Fruit fly (Drosophila melanogaster) whole organism, embryonic: ENCODE measurements around the gene Reepl1.
A peak's percentile ranks its signal among the peaks of the same experiment; 100 is the strongest.

ENCODE experiments used
- CG10543 ChIP-seq: fragments of 200-800 bp; sonication (Bioruptor generic); optimal IDR thresholded peaks from 3 replicates; lab custom pipeline; 2017; ENCODE audit warnings: missing biosample characterization, mild to moderate bottlenecking, missing genetic modification characterization, moderate library complexity
- CG11695 ChIP-seq: fragments of 200-800 bp; sonication (Bioruptor generic); IDR thresholded peaks from 3 replicates; pipeline ENCODE4 v1.3.6; 2022; ENCODE audit warnings: missing biosample characterization, missing genetic modification characterization
- CG12104 ChIP-seq: fragments of 200-800 bp; sonication (Bioruptor generic); optimal IDR thresholded peaks from 3 replicates; lab custom pipeline; 2016; ENCODE audit warnings: missing biosample characterization, missing genetic modification characterization
- CG1233 ChIP-seq: fragments of 200-800 bp; sonication (Bioruptor generic); optimal IDR thresholded peaks from 4 replicates; lab custom pipeline; 2018; ENCODE audit warnings: missing biosample characterization, mild to moderate bottlenecking, missing genetic modification characterization
- CG12659 ChIP-seq: fragments of 200-800 bp; sonication (Bioruptor generic); optimal IDR thresholded peaks from 3 replicates; lab custom pipeline; 2017; ENCODE audit warnings: mild to moderate bottlenecking, missing biosample characterization, missing genetic modification reagents, missing genetic modification characterization
- CG16863 ChIP-seq: fragments of 200-800 bp; sonication (Bioruptor generic); optimal IDR thresholded peaks from 3 replicates; lab custom pipeline; 2016; ENCODE audit warnings: missing biosample characterization, missing genetic modification characterization
- CG17186 ChIP-seq: fragments of 200-800 bp; sonication (Bioruptor generic); optimal IDR thresholded peaks from 3 replicates; lab custom pipeline; 2017; ENCODE audit warnings: missing biosample characterization, missing genetic modification reagents, missing genetic modification characterization
- CG17328 ChIP-seq: fragments of 200-800 bp; sonication (Bioruptor generic); IDR thresholded peaks from 2 replicates; pipeline ENCODE4 v1.3.6; 2022; ENCODE audit warnings: missing biosample characterization, missing genetic modification characterization
- CG2120 ChIP-seq: fragments of 200-800 bp; sonication (Bioruptor generic); optimal IDR thresholded peaks from 3 replicates; lab custom pipeline; 2016; ENCODE audit warnings: missing biosample characterization, missing genetic modification characterization
- CG30020 ChIP-seq: fragments of 200-800 bp; optimal IDR thresholded peaks from 2 replicates; lab custom pipeline; 2019; ENCODE audit warnings: missing biosample characterization, mild to moderate bottlenecking, missing genetic modification characterization, moderate library complexity
- CG31365 ChIP-seq: fragments of 200-800 bp; sonication (Bioruptor generic); optimal IDR thresholded peaks from 2 replicates; lab custom pipeline; 2018; ENCODE audit warnings: missing biosample characterization, mild to moderate bottlenecking, missing genetic modification characterization
- CG31388 ChIP-seq: fragments of 200-800 bp; sonication (Bioruptor generic); optimal IDR thresholded peaks from 2 replicates; lab custom pipeline; 2016; ENCODE audit warnings: missing biosample characterization, missing genetic modification characterization
- CG34376 ChIP-seq: fragments of 200-800 bp; sonication (Bioruptor generic); optimal IDR thresholded peaks from 2 replicates; lab custom pipeline; 2018; ENCODE audit warnings: missing biosample characterization, mild to moderate bottlenecking, missing genetic modification characterization
- CG3995 ChIP-seq: fragments of 200-800 bp; sonication (Bioruptor generic); optimal IDR thresholded peaks from 3 replicates; lab custom pipeline; 2016; ENCODE audit warnings: missing biosample characterization, missing genetic modification characterization
- CG4360 ChIP-seq: fragments of 200-800 bp; sonication (Bioruptor generic); IDR thresholded peaks from 2 replicates; pipeline ENCODE4 v1.3.6; 2022; ENCODE audit warnings: missing biosample characterization, missing genetic modification characterization
- CG4730 ChIP-seq: fragments of 200-800 bp; sonication (Bioruptor generic); IDR thresholded peaks from 2 replicates; pipeline ENCODE4 v1.3.6; 2022; ENCODE audit warnings: missing biosample characterization, missing genetic modification characterization
- CG6854 ChIP-seq: fragments of 200-800 bp; sonication (Bioruptor generic); optimal IDR thresholded peaks from 3 replicates; lab custom pipeline; 2017; ENCODE audit warnings: missing biosample characterization, mild to moderate bottlenecking, missing genetic modification characterization
- CG7963 ChIP-seq: fragments of 200-800 bp; sonication (Bioruptor generic); IDR thresholded peaks from 3 replicates; pipeline ENCODE4 v1.3.6; 2022; ENCODE audit warnings: missing biosample characterization, missing genetic modification characterization; ENCODE audit not compliant: partially characterized antibody
- CG8944 ChIP-seq: fragments of 200-800 bp; sonication (Bioruptor generic); optimal IDR thresholded peaks from 3 replicates; lab custom pipeline; 2016; ENCODE audit warnings: missing biosample characterization, missing genetic modification characterization
- CG9727 ChIP-seq: fragments of 200-800 bp; sonication (Bioruptor generic); optimal IDR thresholded peaks from 3 replicates; lab custom pipeline; 2017; ENCODE audit warnings: missing biosample characterization, mild to moderate bottlenecking, missing genetic modification characterization
- CrebB ChIP-seq: fragments of 200-800 bp; sonication (Bioruptor generic); optimal IDR thresholded peaks from 3 replicates; lab custom pipeline; 2018; ENCODE audit warnings: missing biosample characterization, mild to moderate bottlenecking, missing genetic modification characterization
- Dll ChIP-seq: fragments of 200-800 bp; sonication (Bioruptor generic); IDR thresholded peaks from 4 replicates; pipeline ENCODE4 v1.3.6; 2022; ENCODE audit warnings: missing biosample characterization, missing genetic modification characterization; ENCODE audit not compliant: partially characterized antibody
- Drgx ChIP-seq: fragments of 200-800 bp; sonication (Bioruptor generic); IDR thresholded peaks from 2 replicates; pipeline ENCODE4 v1.3.6; 2022; ENCODE audit warnings: missing biosample characterization, missing genetic modification characterization
- E2f1 ChIP-seq: fragments of 200-800 bp; sonication (Bioruptor generic); IDR thresholded peaks from 2 replicates; pipeline ENCODE4 v1.3.6; 2022; ENCODE audit warnings: missing biosample characterization, missing genetic modification characterization
- ERR ChIP-seq: fragments of 200-800 bp; sonication (Bioruptor generic); optimal IDR thresholded peaks from 2 replicates; lab custom pipeline; 2016; ENCODE audit warnings: missing biosample characterization, missing genetic modification characterization
- Eip74EF ChIP-seq, 2 experiments: fragments of 200-800 bp in 1 of 2; fragments of >200 bp in 1 of 2; sonication (Bioruptor generic) in 1 of 2; optimal IDR thresholded peaks; 2 replicates each; lab custom pipeline; 2017 to 2019; ENCODE audit warnings: missing biosample characterization in 2 of 2, missing genetic modification characterization in 2 of 2, mild to moderate bottlenecking in 1 of 2, moderate library complexity in 1 of 2
- Fer3 ChIP-seq: fragments of 200-800 bp; sonication (Bioruptor generic); optimal IDR thresholded peaks from 2 replicates; lab custom pipeline; 2018; ENCODE audit warnings: missing biosample characterization, mild to moderate bottlenecking, missing genetic modification characterization, moderate library complexity
- Med ChIP-seq: fragments of 200-800 bp; sonication (Bioruptor generic); peaks from one replicate; lab custom pipeline; 2016; ENCODE audit warnings: missing biosample characterization, missing genetic modification characterization, mild to moderate bottlenecking, inconsistent platforms, moderate library complexity
- Pdp1 ChIP-seq, 2 experiments: fragments of 200-800 bp; sonication (Bioruptor generic); optimal IDR thresholded peaks; 3 replicates each; lab custom pipeline; 2016; ENCODE audit warnings: missing biosample characterization in 2 of 2, missing genetic modification characterization in 2 of 2, mild to moderate bottlenecking in 1 of 2, moderate library complexity in 1 of 2
- caup ChIP-seq: fragments of 200-800 bp; sonication (Bioruptor generic); optimal IDR thresholded peaks from 3 replicates; lab custom pipeline; 2017; ENCODE audit warnings: missing biosample characterization, mild to moderate bottlenecking, missing genetic modification characterization, moderate library complexity; ENCODE audit not compliant: severe bottlenecking
- chinmo ChIP-seq: fragments of 200-800 bp; sonication (Bioruptor generic); IDR thresholded peaks from 4 replicates; pipeline ENCODE4 v1.3.6; 2022; ENCODE audit warnings: missing biosample characterization, missing genetic modification characterization; ENCODE audit not compliant: partially characterized antibody
- exex ChIP-seq: fragments of 200-800 bp; sonication (Bioruptor generic); optimal IDR thresholded peaks from 4 replicates; lab custom pipeline; 2018; ENCODE audit warnings: missing biosample characterization, mild to moderate bottlenecking, missing genetic modification characterization, moderate library complexity
- fd96Cb ChIP-seq: fragments of 200-800 bp; sonication (Bioruptor generic); optimal IDR thresholded peaks from 2 replicates; lab custom pipeline; 2018; ENCODE audit warnings: missing biosample characterization, mild to moderate bottlenecking, missing genetic modification characterization, moderate library complexity
- fru ChIP-seq: fragments of >200 bp; optimal IDR thresholded peaks from 2 replicates; lab custom pipeline; 2017
- ftz-f1 ChIP-seq: fragments of 200-800 bp; sonication (Bioruptor generic); optimal IDR thresholded peaks from 2 replicates; lab custom pipeline; 2016; ENCODE audit warnings: missing biosample characterization, missing genetic modification characterization
- gro ChIP-seq: fragments of 200-800 bp; sonication (Bioruptor generic); optimal IDR thresholded peaks from 2 replicates; lab custom pipeline; 2016; ENCODE audit warnings: missing biosample characterization, missing genetic modification characterization
- jumu ChIP-seq: fragments of 200-800 bp; sonication (Bioruptor generic); optimal IDR thresholded peaks from 3 replicates; lab custom pipeline; 2016; ENCODE audit warnings: missing biosample characterization, missing genetic modification characterization
- klu ChIP-seq: fragments of 200-800 bp; sonication (Bioruptor generic); IDR thresholded peaks from 2 replicates; pipeline ENCODE4 v1.3.6; 2022; ENCODE audit warnings: missing biosample characterization, missing genetic modification characterization
- lmd ChIP-seq: fragments of 200-800 bp; sonication (Bioruptor generic); IDR thresholded peaks from 2 replicates; pipeline ENCODE4 v1.3.6; 2022; ENCODE audit warnings: missing biosample characterization, missing genetic modification characterization
- nerfin-1 ChIP-seq: fragments of 200-800 bp; sonication (Bioruptor generic); optimal IDR thresholded peaks from 3 replicates; lab custom pipeline; 2019; ENCODE audit warnings: missing biosample characterization, mild to moderate bottlenecking, missing genetic modification characterization, moderate library complexity
- pb ChIP-seq: fragments of 200-800 bp; sonication (Bioruptor generic); optimal IDR thresholded peaks from 3 replicates; lab custom pipeline; 2016; ENCODE audit warnings: missing biosample characterization, missing genetic modification characterization
- peb ChIP-seq: fragments of 200-800 bp; sonication (Bioruptor generic); IDR thresholded peaks from 2 replicates; pipeline ENCODE4 v1.3.6; 2022; ENCODE audit warnings: missing biosample characterization, missing genetic modification characterization
- phol ChIP-seq: fragments of 200-800 bp; sonication (Bioruptor generic); optimal IDR thresholded peaks from 3 replicates; lab custom pipeline; 2018; ENCODE audit warnings: missing biosample characterization, mild to moderate bottlenecking, missing genetic modification characterization, moderate library complexity
- slbo ChIP-seq: fragments of 200-800 bp; sonication (Bioruptor generic); IDR thresholded peaks from 2 replicates; pipeline ENCODE4 v1.3.6; 2022; ENCODE audit warnings: missing biosample characterization, missing genetic modification characterization
- sna ChIP-seq: fragments of 200-800 bp; sonication (Bioruptor generic); IDR thresholded peaks from 2 replicates; pipeline ENCODE4 v1.3.6; 2022; ENCODE audit warnings: missing biosample characterization, missing genetic modification characterization; ENCODE audit not compliant: partially characterized antibody
- stc ChIP-seq: fragments of 200-800 bp; sonication (Bioruptor generic); IDR thresholded peaks from 2 replicates; pipeline ENCODE4 v1.3.6; 2022; ENCODE audit warnings: missing biosample characterization, missing genetic modification characterization
- tgo ChIP-seq: fragments of 200-800 bp; sonication (Bioruptor generic); IDR thresholded peaks from 3 replicates; pipeline ENCODE4 v1.3.6; 2022; ENCODE audit warnings: missing biosample characterization, missing genetic modification characterization
- tna ChIP-seq: fragments of 200-800 bp; sonication (Bioruptor generic); IDR thresholded peaks from 2 replicates; pipeline ENCODE4 v1.3.6; 2022; ENCODE audit warnings: missing biosample characterization, missing genetic modification characterization; ENCODE audit not compliant: partially characterized antibody
- trh ChIP-seq: fragments of 200-800 bp; sonication (Bioruptor generic); optimal IDR thresholded peaks from 2 replicates; lab custom pipeline; 2016; ENCODE audit warnings: missing biosample characterization, missing genetic modification characterization
- tx ChIP-seq: fragments of 200-800 bp; sonication (Bioruptor generic); optimal IDR thresholded peaks from 2 replicates; lab custom pipeline; 2016; ENCODE audit warnings: missing biosample characterization, missing genetic modification characterization
- wor ChIP-seq: fragments of 200-800 bp; sonication (Bioruptor generic); IDR thresholded peaks from 2 replicates; pipeline ENCODE4 v1.3.6; 2022; ENCODE audit warnings: missing biosample characterization, missing genetic modification characterization

The Reepl1 gene

DNA sequence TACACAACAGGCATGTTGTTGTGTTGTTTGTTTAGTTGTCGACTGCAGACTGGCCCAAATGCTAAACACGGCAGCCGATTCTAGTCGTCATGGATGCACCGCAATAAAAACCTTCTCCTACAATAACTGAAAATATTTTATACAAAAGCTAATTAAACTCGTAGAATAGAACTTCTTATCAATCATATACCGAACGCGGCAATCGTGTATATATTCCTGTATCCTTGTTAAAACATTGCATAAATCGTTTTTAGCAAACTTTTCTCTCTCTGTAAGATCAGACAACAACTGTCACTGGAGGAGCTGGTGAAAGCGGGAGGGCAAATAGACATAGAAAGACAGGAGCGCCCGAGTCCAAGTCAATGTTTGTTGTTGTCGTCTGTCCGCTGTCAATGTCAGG, 23.8 kb upstream of the Reepl1 start (continued):
- TF ChIP-seq Dll (GFP tag; lab: Robert Waterston, UW) (no peak), jumu (GFP tag; lab: Kevin White, UChicago) (peak; percentile 57), stc (GFP tag; lab: Robert Waterston, UW) (0 out of 2 replicates have a peak, but pooled peaks have one; percentile 15), CG12104 (GFP tag; lab: Kevin White, UChicago) (no peak), trh (GFP tag; lab: Kevin White, UChicago) (no peak), exex (tag; lab: Kevin White, UChicago) (no peak), CG2120 (GFP tag; lab: Kevin White, UChicago) (peak; percentile 16), CG31388 (GFP tag; lab: Kevin White, UChicago) (no peak), ERR (no peak), tx (GFP tag; lab: Kevin White, UChicago) (no peak), tgo (GFP tag; lab: Robert Waterston, UW) (0 out of 3 replicates have a peak, but pooled peaks have one; percentile 20), Drgx (GFP tag; lab: Robert Waterston, UW) (peak; percentile 66), CG17328 (GFP tag; lab: Robert Waterston, UW) (no peak), klu (GFP tag; lab: Robert Waterston, UW) (no peak), CG6854 (no peak), fd96Cb (peak; percentile 46), CrebB (tag; lab: Kevin White, UChicago) (no peak), CG30020 (no peak), Eip74EF (GFP tag; optimal IDR thresholded peaks at IDR 0.05; lab: Kevin White, UChicago) (no peak), CG12659 (GFP tag; lab: Kevin White, UChicago) (no peak), E2f1 (GFP tag; lab: Robert Waterston, UW) (no peak), CG3995 (GFP tag; lab: Kevin White, UChicago) (no peak), CG16863 (GFP tag; lab: Kevin White, UChicago) (peak; percentile 26), lmd (GFP tag; lab: Robert Waterston, UW) (peak; percentile 8; the same call in 1 of the 2 replicates), CG1233 (no peak), wor (GFP tag; lab: Robert Waterston, UW) (no peak), tna (GFP tag; lab: Robert Waterston, UW) (no peak), Med (GFP tag; lab: Kevin White, UChicago) (peak; percentile 85), CG17186 (GFP tag; lab: Kevin White, UChicago) (no peak), caup (GFP tag; lab: Kevin White, UChicago) (no peak), fru (no peak), slbo (GFP tag; lab: Robert Waterston, UW) (no peak), CG11695 (GFP tag; lab: Robert Waterston, UW) (peak; percentile 51; the same call in 2 of the 3 replicates), CG7963 (GFP tag; lab: Robert Waterston, UW) (no peak), CG31365 (tag; lab: Kevin White, UChicago) (no peak), nerfin-1 (no peak), pb (GFP tag; lab: Kevin White, UChicago) (no peak), Fer3 (no peak), sna (GFP tag; lab: Robert Waterston, UW) (no peak), peb (GFP tag; lab: Robert Waterston, UW) (no peak), CG4730 (GFP tag; lab: Robert Waterston, UW) (no peak), CG4360 (GFP tag; lab: Robert Waterston, UW) (no peak), CG8944 (no peak), CG10543 (GFP tag; lab: Kevin White, UChicago) (no peak), chinmo (GFP tag; lab: Robert Waterston, UW) (no peak), Pdp1 (GFP tag; optimal IDR thresholded peaks at IDR 0.05; lab: Kevin White, UChicago) (peak; percentile 40 to 42), CG9727 (GFP tag; lab: Kevin White, UChicago) (peak; percentile 54), CG34376 (GFP tag; lab: Kevin White, UChicago) (no peak), ftz-f1 (GFP tag; lab: Kevin White, UChicago) (no peak), gro (no peak), phol (peak; percentile 58)
